Worm (Caenorhabditis elegans): Measurements from ENCODE around the gene lec-3.

The lec-3 gene

DNA sequence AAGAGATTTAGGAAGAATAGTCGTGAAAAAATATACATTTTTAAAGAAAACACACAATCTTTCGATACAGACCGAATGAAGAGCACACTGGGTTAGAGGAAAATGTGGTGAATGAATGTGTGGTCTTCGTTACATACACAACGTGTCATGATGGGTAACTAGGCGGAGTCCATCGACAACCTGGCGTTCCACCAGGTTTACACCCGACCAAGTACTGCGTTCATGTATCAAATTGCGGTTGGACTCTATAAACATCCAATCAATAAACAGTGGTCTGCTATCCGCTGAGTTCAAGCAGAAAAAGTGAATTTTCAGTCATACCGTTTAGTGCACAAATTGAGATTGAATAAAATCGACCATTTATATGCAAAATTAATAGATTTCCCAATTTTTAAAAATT is 9.2 kb upstream of the lec-3 start, which contains the start of gene sdz-38 (continued):
- TF ChIP-seq ceh-28 (tag; optimal IDR thresholded peaks at IDR 0.05) (no peak), zfp-3 (GFP tag; conservative IDR thresholded peaks at IDR 0.05) (no peak), fos-1 (tag; optimal IDR thresholded peaks at IDR 0.05) (no peak)

DNA sequence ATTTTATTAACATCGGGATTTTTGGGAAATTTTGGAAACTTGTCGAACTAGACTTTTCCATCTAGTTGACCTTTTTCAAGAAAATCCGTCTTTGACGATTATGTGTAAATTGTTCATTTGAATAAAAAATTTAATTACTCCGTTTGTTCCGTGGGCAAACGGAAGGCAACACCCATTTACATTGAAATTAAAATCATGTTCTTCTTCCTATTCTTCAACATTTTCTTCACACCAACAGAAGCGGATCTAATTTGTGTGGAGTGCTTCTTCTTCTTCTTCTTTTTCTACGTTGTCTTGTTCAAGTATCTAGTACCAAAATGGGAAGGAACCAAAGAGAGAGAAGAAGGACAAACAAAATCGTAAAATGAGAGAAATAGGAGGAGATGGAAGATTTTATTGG is 8.5 kb upstream of the lec-3 start:
- TF ChIP-seq nhr-111 (GFP tag; optimal IDR thresholded peaks at IDR 0.05) (no peak), F37D6.2 (tag; optimal IDR thresholded peaks at IDR 0.05) (no peak), daf-8 (GFP tag; IDR thresholded peaks at IDR 0.05) (no peak), lin-1 (GFP tag; IDR thresholded peaks at IDR 0.05) (no peak), ceh-62 (tag; optimal IDR thresholded peaks at IDR 0.05) (no peak)

DNA sequence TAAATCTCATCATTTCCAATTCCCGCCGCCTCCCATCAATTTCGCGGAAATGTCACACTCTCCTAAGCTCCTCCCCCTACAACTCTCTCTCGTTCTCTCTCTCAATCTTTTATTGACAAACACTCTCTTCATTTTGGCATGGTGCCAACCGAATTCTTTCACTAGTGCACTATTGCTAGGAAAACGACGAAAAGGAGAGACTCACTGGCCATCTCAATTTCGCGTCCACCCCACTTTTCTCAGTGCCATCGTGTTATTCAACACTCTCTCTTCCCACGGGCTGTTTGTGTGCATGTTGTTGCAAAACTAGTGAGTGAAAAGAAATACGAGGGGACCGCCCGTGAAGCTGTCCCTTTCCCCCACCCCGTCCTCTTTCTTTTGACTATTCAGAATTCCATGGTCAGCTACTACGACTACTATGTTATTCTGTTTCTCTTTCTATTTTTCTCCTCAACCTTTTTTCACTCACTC is 6.0 kb upstream of the lec-3 start:
- TF ChIP-seq snpc-1.2 (GFP tag; IDR thresholded peaks at IDR 0.05) (no peak), fkh-10 (GFP tag; optimal IDR thresholded peaks at IDR 0.05) (peak; percentile 9), ceh-20 (GFP tag; IDR thresholded peaks at IDR 0.05) (0 out of 2 replicates have a peak, but pooled peaks have one; percentile 50), mxl-3 (GFP tag; optimal IDR thresholded peaks at IDR 0.05) (peak; percentile 18), R02D3.7 (tag; optimal IDR thresholded peaks at IDR 0.05) (no peak), lin-39 (tag; optimal IDR thresholded peaks at IDR 0.05) (peak; percentile 22), daf-16 (GFP tag; optimal IDR thresholded peaks at IDR 0.05) (peak in 1 of 2 experiments; percentile 88), daf-16 (tag; optimal IDR thresholded peaks at IDR 0.05) (no peak), mdl-1 (tag; optimal IDR thresholded peaks at IDR 0.05) (peak in 1 of 2 experiments; percentile 18), ceh-28 (tag; optimal IDR thresholded peaks at IDR 0.05) (no peak), lsy-2 (tag; optimal IDR thresholded peaks at IDR 0.05) (peak in 1 of 2 experiments; percentile 9), hlh-11 (tag; optimal IDR thresholded peaks at IDR 0.05) (peak; percentile 42), nhr-11 (tag; optimal IDR thresholded peaks at IDR 0.05) (peak; percentile 89), dve-1 (tag; optimal IDR thresholded peaks at IDR 0.05; ENCODE audit: insufficient read depth) (no peak), daf-19 (GFP tag; conservative IDR thresholded peaks at IDR 0.05) (no peak), nhr-28 (tag; optimal IDR thresholded peaks at IDR 0.05) (peak; percentile 14), rbr-2 (tag; optimal IDR thresholded peaks at IDR 0.05) (peak; percentile 54), unc-62 (GFP tag; optimal IDR thresholded peaks at IDR 0.05 in 1 of 2) (peak in 1 of 2 experiments; percentile 98), unc-62 (tag; optimal IDR thresholded peaks at IDR 0.05) (no peak), dpl-1 (GFP tag; optimal IDR thresholded peaks at IDR 0.05) (peak; percentile 9), hmg-1.1 (GFP tag; IDR thresholded peaks at IDR 0.05) (peak; percentile 51; the same call in 1 of the 2 replicates), madf-9 (GFP tag; conservative IDR thresholded peaks at IDR 0.05) (no peak), ztf-11 (tag; optimal IDR thresholded peaks at IDR 0.05) (no peak), hlh-30 (tag; optimal IDR thresholded peaks at IDR 0.05; ENCODE audit: insufficient read depth) (peak; percentile 1)

DNA sequence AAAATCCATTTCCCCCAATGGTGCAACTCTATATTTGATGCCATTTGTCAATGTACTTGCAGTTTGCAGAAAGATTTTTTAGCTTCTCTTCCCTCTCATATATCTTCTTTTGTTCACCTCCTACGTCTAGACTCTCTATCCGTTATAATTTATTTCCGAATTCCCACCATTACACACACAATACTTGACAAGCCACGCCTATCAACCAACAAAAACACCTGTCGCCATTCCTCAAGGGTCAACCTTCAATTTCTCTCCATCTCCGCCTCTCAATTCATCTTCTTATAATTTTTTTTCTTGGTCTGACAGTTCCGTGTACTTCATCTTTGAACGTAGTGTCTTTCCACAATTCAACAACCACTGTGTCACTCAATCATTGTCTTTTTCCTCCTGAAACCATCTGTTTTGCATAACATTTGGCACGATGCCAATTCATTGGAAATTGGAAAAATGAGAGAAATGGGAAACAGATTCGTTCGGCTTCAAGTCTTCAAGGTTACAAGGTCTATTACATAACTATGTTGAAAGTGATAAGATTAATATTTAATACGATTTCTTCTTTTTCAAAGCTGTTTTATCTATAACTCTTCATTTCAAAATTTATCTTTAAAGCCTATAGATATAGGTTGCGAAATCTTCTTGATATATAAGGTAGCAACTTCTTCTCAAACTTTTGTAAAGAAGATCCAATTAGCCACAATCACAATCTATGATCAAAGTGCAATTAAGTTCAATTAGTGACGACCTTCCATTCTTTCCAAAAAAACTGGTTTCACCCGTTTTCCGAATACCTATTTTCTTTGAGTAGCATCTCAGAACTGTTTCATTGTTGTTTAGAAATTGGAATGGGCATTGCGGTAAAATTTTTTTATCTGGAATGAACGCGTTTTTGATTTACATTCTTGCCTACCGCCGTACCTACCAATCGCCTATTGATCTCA is 4.0 kb upstream of the lec-3 start:
- peak in 1 of 2 experiments; percentile 99 for TF ChIP-seq unc-62 (GFP tag; optimal IDR thresholded peaks at IDR 0.05 in 1 of 2)
- no peak for TF ChIP-seq unc-62 (tag; optimal IDR thresholded peaks at IDR 0.05)
- TF ChIP-seq nhr-10 (tag; optimal IDR thresholded peaks at IDR 0.05), result no peak

DNA sequence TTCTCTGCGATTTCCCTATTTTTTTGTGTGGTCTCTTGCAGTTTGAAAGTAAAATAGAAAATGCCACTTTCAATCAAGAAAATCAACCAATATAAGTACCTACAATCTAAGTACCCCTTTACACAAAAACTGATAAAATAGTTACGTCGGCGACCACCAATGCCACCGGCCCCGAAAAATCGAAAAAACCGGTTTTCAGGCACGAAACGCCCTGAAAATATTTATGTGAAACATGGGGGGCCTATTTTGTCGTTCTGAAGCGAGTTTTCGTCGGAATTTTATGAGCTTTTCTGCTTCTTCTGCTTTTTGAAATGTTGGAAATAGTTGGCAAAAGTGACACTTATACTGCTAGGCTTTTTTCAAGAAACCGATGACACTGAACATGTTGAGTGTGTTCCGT is 2.3 kb upstream of the lec-3 start:
- TF ChIP-seq tra-1 (GFP tag; IDR thresholded peaks at IDR 0.05), result no peak
